Worm (Caenorhabditis elegans): Measurements from ENCODE around the gene ugt-7.

ugt-7 gene

ce11 chrV:5026438-5026837 lies 26.1 kb upstream of the ugt-7 start:
- TF ChIP-seq dao-5 (tag; optimal IDR thresholded peaks at IDR 0.05) (no peak), W03F9.2 (tag; optimal IDR thresholded peaks at IDR 0.05) (no peak), him-1 (tag; optimal IDR thresholded peaks at IDR 0.05) (no peak)

ce11 chrV:5023355-5023754 lies 23.0 kb upstream of the ugt-7 start:
- no peak for TF ChIP-seq dao-5 (tag; optimal IDR thresholded peaks at IDR 0.05)
- TF ChIP-seq W03F9.2 (tag; optimal IDR thresholded peaks at IDR 0.05): no peak
- TF ChIP-seq him-1 (tag; optimal IDR thresholded peaks at IDR 0.05): no peak

ce11 chrV:5018810-5019274 lies 18.5 kb upstream of the ugt-7 start, which contains the start of gene srr-4:
TSS of gene srr-4 (plus strand) at chrV:5019224.
- no peak for TF ChIP-seq W03F9.2 (tag; optimal IDR thresholded peaks at IDR 0.05)
- TF ChIP-seq him-1 (tag; optimal IDR thresholded peaks at IDR 0.05): no peak
- TF ChIP-seq dao-5 (tag; optimal IDR thresholded peaks at IDR 0.05): no peak

ce11 chrV:5018067-5018466 lies 17.7 kb upstream of the ugt-7 start:
- TF ChIP-seq him-1 (tag; optimal IDR thresholded peaks at IDR 0.05) (no peak), W03F9.2 (tag; optimal IDR thresholded peaks at IDR 0.05) (no peak), dao-5 (tag; optimal IDR thresholded peaks at IDR 0.05) (no peak)

DNA sequence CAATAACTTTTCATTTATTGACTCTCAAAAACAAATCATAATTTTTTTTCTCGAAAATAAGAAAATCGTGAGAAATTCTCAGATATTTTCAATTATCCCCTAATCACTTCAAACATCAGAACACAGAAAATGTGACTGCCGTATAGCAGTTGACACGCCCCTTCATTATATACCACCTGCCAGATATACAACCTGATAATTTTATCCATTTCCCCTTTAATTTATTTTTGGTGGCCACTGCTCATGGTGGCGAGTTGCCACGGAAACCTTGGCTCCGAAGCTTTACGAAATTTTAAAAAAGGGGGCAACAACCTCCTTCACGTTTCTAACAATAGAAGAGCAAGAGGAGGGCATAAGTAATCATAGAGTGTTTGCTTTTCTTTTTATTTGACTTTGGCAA lies 16.4 kb upstream of the ugt-7 start:
- TF ChIP-seq dao-5 (tag; optimal IDR thresholded peaks at IDR 0.05): no peak
- TF ChIP-seq him-1 (tag; optimal IDR thresholded peaks at IDR 0.05): no peak
- TF ChIP-seq W03F9.2 (tag; optimal IDR thresholded peaks at IDR 0.05): no peak

DNA sequence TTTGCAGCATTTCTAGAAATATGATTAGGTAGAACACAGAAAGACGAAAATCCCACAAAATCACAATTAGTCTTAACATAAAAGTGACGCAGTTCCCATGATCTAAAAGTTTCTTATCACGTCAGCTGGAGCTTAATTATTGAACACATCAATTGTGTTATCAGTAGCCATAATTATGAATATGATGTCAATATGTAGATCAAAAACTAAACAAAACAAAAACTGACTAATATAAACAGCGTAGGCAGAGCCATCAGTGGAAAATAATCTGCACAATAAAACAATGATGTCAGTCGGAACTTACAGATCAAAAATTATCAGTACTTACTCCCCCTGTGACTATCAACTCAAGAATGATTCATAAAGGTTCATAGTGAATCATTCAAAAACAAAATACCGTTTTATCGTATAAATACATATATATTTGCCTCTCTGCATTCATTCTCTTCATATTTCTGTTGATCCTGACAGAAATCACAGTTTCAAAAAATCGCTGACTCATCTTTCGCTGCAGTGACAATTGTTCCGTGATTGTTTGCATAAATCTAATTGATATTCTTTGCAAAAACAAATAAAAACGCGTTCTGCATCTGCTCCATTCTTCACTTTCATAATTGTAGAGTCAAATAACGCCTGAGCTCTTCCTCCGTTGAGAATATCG lies 12.0 kb upstream of the ugt-7 start, which contains the start of gene srr-6:
Gene srr-6, plus strand, starts transcription at position 611 of the 661 bp plus-strand sequence.
- no peak for TF ChIP-seq him-1 (tag; optimal IDR thresholded peaks at IDR 0.05)
- TF ChIP-seq W03F9.2 (tag; optimal IDR thresholded peaks at IDR 0.05): no peak
- no peak for TF ChIP-seq dao-5 (tag; optimal IDR thresholded peaks at IDR 0.05)

ce11 chrV:5001386-5001785 lies 1.0 kb upstream of the ugt-7 start, which contains the start of gene srr-8:
TSS of gene srr-8 (plus strand) at chrV:5001686.
- no peak for TF ChIP-seq W03F9.2 (tag; optimal IDR thresholded peaks at IDR 0.05)
- TF ChIP-seq him-1 (tag; optimal IDR thresholded peaks at IDR 0.05): no peak
- no peak for TF ChIP-seq dao-5 (tag; optimal IDR thresholded peaks at IDR 0.05)

ce11 chrV:4995155-4995554 lies 5.2 kb downstream of the ugt-7 start, which contains the start of gene ncx-9:
TSS of gene ncx-9 (minus strand) at chrV:4995255.
- TF ChIP-seq him-1 (tag; optimal IDR thresholded peaks at IDR 0.05): no peak
- no peak for TF ChIP-seq dao-5 (tag; optimal IDR thresholded peaks at IDR 0.05)
- TF ChIP-seq W03F9.2 (tag; optimal IDR thresholded peaks at IDR 0.05): no peak

DNA sequence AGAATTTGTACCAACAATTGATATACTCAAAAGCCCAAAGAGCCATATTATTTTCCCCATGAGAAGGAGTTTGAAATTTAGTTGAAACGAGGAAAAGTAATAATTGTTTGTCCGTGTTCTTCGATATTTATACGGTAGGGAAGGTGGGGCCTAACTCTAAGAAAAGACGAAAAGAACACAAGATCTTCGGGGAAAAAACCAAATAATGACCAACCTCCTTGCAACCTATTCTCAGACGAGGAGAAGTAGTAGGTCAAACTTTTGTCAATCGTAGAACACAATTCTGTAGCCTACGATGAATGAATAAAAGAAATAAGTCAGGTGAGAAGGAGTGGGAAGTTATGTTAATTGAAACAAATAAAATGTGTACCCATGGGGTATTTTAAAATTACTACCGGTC lies 13.3 kb downstream of the ugt-7 start, which contains the start of gene ncx-8:
Gene ncx-8, minus strand, starts transcription at position 101 of the 400 bp plus-strand sequence.
- TF ChIP-seq dao-5 (tag; optimal IDR thresholded peaks at IDR 0.05) (no peak), W03F9.2 (tag; optimal IDR thresholded peaks at IDR 0.05) (no peak)

ce11 chrV:4983091-4983490 lies 17.3 kb downstream of the ugt-7 start, which contains the start of gene srsx-13:
TSS of gene srsx-13 (minus strand) at chrV:4983191.
- no peak for TF ChIP-seq dao-5 (tag; optimal IDR thresholded peaks at IDR 0.05)
- TF ChIP-seq him-1 (tag; optimal IDR thresholded peaks at IDR 0.05): no peak
- TF ChIP-seq W03F9.2 (tag; optimal IDR thresholded peaks at IDR 0.05): no peak

- no peak for TF ChIP-seq W03F9.2 (tag; optimal IDR thresholded peaks at IDR 0.05)
- TF ChIP-seq dao-5 (tag; optimal IDR thresholded peaks at IDR 0.05): no peak
- no peak for TF ChIP-seq him-1 (tag; optimal IDR thresholded peaks at IDR 0.05)
Measured at ce11 chrV:4980873-4981272, 19.5 kb downstream of the ugt-7 start, which contains the start of gene srsx-12. TSS of gene srsx-12 (minus strand) at chrV:4980973.

- TF ChIP-seq him-1 (tag; optimal IDR thresholded peaks at IDR 0.05) (no peak), W03F9.2 (tag; optimal IDR thresholded peaks at IDR 0.05) (no peak), dao-5 (tag; optimal IDR thresholded peaks at IDR 0.05) (no peak)
Measured at ce11 chrV:4980094-4980493, 20.3 kb downstream of the ugt-7 start.

- no peak for TF ChIP-seq him-1 (tag; optimal IDR thresholded peaks at IDR 0.05)
- no peak for TF ChIP-seq dao-5 (tag; optimal IDR thresholded peaks at IDR 0.05)
- no peak for TF ChIP-seq W03F9.2 (tag; optimal IDR thresholded peaks at IDR 0.05)
Measured at ce11 chrV:4979060-4979459, 21.3 kb downstream of the ugt-7 start, which contains the start of gene srsx-11. TSS of gene srsx-11 (minus strand) at chrV:4979160.

DNA sequence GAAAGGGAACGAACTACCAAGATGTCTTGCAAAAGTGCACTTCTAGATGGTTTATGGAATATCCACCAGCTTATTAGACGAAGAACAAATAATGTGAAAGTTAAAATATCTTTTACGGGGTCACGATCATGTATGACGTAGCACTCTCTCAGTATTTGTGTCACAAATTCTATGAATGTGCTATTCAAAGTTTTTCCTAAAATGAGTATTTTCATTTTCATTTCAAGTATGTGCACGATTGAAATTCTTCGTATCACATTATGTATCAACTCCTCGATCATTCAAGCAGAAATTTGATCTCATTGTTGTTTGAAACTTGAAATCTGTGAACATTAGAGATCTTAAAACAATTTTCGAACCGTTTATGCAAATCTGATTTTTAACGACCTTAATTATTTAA lies 22.8 kb downstream of the ugt-7 start:
- TF ChIP-seq him-1 (tag; optimal IDR thresholded peaks at IDR 0.05): no peak
- TF ChIP-seq W03F9.2 (tag; optimal IDR thresholded peaks at IDR 0.05): no peak
- no peak for TF ChIP-seq dao-5 (tag; optimal IDR thresholded peaks at IDR 0.05)

All from whole organism, L4/young adult.